Worm (Caenorhabditis elegans) whole organism, L1 larva: ENCODE data around the gene srw-127.

Experiments
- C04F5.9 ChIP-seq: sonication (generic microtip); optimal IDR thresholded peaks from 2 replicates; lab custom pipeline; 2016; ENCODE audit warnings: missing genetic modification characterization, missing compliant biosample characterization
- C16A3.4 ChIP-seq: fragments of 150-350 bp; optimal IDR thresholded peaks from 2 replicates; lab custom pipeline; 2014; ENCODE audit warnings: missing biosample characterization, missing genetic modification characterization
- F16B12.6 ChIP-seq: fragments of 150-350 bp; optimal IDR thresholded peaks from 2 replicates; lab custom pipeline; 2014; ENCODE audit warnings: missing biosample characterization, missing genetic modification characterization
- Y116A8C.19 ChIP-seq: sonication (generic microtip); optimal IDR thresholded peaks from 2 replicates; lab custom pipeline; 2016; ENCODE audit warnings: missing compliant biosample characterization, missing genetic modification characterization, borderline replicate concordance
- aha-1 ChIP-seq: fragments of 150-350 bp; optimal IDR thresholded peaks from 2 replicates; lab custom pipeline; 2014; ENCODE audit warnings: missing biosample characterization, missing genetic modification characterization
- aly-2 ChIP-seq: fragments of 150-350 bp; optimal IDR thresholded peaks from 2 replicates; lab custom pipeline; 2014; ENCODE audit warnings: missing biosample characterization, missing genetic modification characterization
- ceh-63 ChIP-seq: fragments of 200-800 bp; sonication (Bioruptor generic); optimal IDR thresholded peaks from 2 replicates; lab custom pipeline; 2018; ENCODE audit warnings: mild to moderate bottlenecking, missing genetic modification characterization, missing compliant biosample characterization
- ceh-8 ChIP-seq: fragments of 200-800 bp; sonication (Bioruptor generic); optimal IDR thresholded peaks from 2 replicates; lab custom pipeline; 2018; ENCODE audit warnings: mild to moderate bottlenecking, missing genetic modification characterization, moderate library complexity, missing compliant biosample characterization
- ceh-82 ChIP-seq, 3 experiments: fragments of 150-350 bp in 1 of 3; sonication (generic microtip) in 2 of 3; optimal IDR thresholded peaks; 2 replicates each; lab custom pipeline; 2014 to 2017; ENCODE audit warnings: missing biosample characterization in 3 of 3, missing genetic modification characterization in 3 of 3
- ceh-88 ChIP-seq: fragments of 200-800 bp; sonication (Bioruptor generic); IDR thresholded peaks from 2 replicates; pipeline ENCODE4 v1.3.6; 2022; ENCODE audit warnings: missing genetic modification characterization, missing compliant biosample characterization
- dpl-1 ChIP-seq, 3 experiments: fragments of 150-350 bp in 2 of 3; sonication (generic microtip) in 1 of 3; optimal IDR thresholded peaks; 2 replicates each; lab custom pipeline; 2014 to 2017; ENCODE audit warnings: missing biosample characterization in 3 of 3, missing genetic modification characterization in 3 of 3, missing genetic modification reagents in 3 of 3
- dsc-1 ChIP-seq: sonication (generic microtip); optimal IDR thresholded peaks from 2 replicates; lab custom pipeline; 2016; ENCODE audit warnings: mild to moderate bottlenecking, missing genetic modification characterization, missing compliant biosample characterization
- efl-1 ChIP-seq, 4 experiments: fragments of 150-350 bp; optimal IDR thresholded peaks in 3 of 4; peaks in 1 of 4; 1 replicate in 1 of 4; 2 replicates in 3 of 4; lab custom pipeline; 2014; ENCODE audit warnings: missing biosample characterization in 2 of 4, missing genetic modification characterization in 2 of 4, missing genetic modification reagents in 2 of 4
- egl-13 ChIP-seq: sonication (generic microtip); optimal IDR thresholded peaks from 2 replicates; lab custom pipeline; 2016; ENCODE audit warnings: missing genotype, missing genetic modification reagents, missing genetic modification characterization, missing compliant biosample characterization
- fkh-10 ChIP-seq: sonication (generic microtip); optimal IDR thresholded peaks from 2 replicates; lab custom pipeline; 2017; ENCODE audit warnings: missing biosample characterization, missing genetic modification reagents, missing genetic modification characterization
- fkh-8 ChIP-seq: sonication (generic microtip); optimal IDR thresholded peaks from 2 replicates; lab custom pipeline; 2016; ENCODE audit warnings: mild to moderate bottlenecking, missing genetic modification characterization, missing compliant biosample characterization
- grh-1 ChIP-seq: fragments of 200-800 bp; sonication (Bioruptor generic); IDR thresholded peaks from 2 replicates; pipeline ENCODE4 v1.3.6; 2022; ENCODE audit warnings: missing genetic modification reagents, missing genetic modification characterization, missing compliant biosample characterization
- hlh-17 ChIP-seq: fragments of 200-800 bp; sonication (Bioruptor generic); optimal IDR thresholded peaks from 2 replicates; lab custom pipeline; 2018; ENCODE audit warnings: missing genetic modification characterization, mild to moderate bottlenecking, missing compliant biosample characterization, moderate library complexity, borderline replicate concordance
- hpl-2 ChIP-seq: fragments of 150-350 bp; optimal IDR thresholded peaks from 2 replicates; lab custom pipeline; 2014; ENCODE audit warnings: missing biosample characterization, missing genetic modification reagents, missing genetic modification characterization
- isw-1 ChIP-seq: fragments of 200-800 bp; sonication (Bioruptor generic); IDR thresholded peaks from 2 replicates; pipeline ENCODE4 v1.3.6; 2022; ENCODE audit warnings: missing genetic modification characterization, missing compliant biosample characterization
- lin-35 ChIP-seq, 2 experiments: fragments of 150-350 bp; optimal IDR thresholded peaks; 2 replicates each; lab custom pipeline; 2014; ENCODE audit warnings: missing biosample characterization in 2 of 2, missing genetic modification characterization in 2 of 2, missing genetic modification reagents in 2 of 2
- lin-39 ChIP-seq: fragments of 150-350 bp; optimal IDR thresholded peaks from 2 replicates; lab custom pipeline; 2014; ENCODE audit warnings: missing biosample characterization, missing genetic modification reagents, missing genetic modification characterization
- lsy-2 ChIP-seq, 2 experiments: fragments of 150-350 bp; optimal IDR thresholded peaks; 2 replicates each; lab custom pipeline; 2014; ENCODE audit warnings: missing biosample characterization in 2 of 2, missing genetic modification characterization in 2 of 2
- mab-9 ChIP-seq: fragments of 200-800 bp; sonication (Bioruptor generic); IDR thresholded peaks from 2 replicates; pipeline ENCODE4 v1.3.6; 2022; ENCODE audit warnings: missing genetic modification reagents, missing genetic modification characterization, missing compliant biosample characterization
- mdl-1 ChIP-seq, 2 experiments: fragments of 150-350 bp; optimal IDR thresholded peaks; 2 replicates each; lab custom pipeline; 2014 to 2017; ENCODE audit warnings: missing biosample characterization in 2 of 2, missing genetic modification characterization in 2 of 2, inconsistent platforms in 1 of 2
- mep-1 ChIP-seq: fragments of 150-350 bp; optimal IDR thresholded peaks from 2 replicates; lab custom pipeline; 2014; ENCODE audit warnings: missing biosample characterization, missing genetic modification characterization
- nhr-11 ChIP-seq: fragments of 150-350 bp; optimal IDR thresholded peaks from 2 replicates; lab custom pipeline; 2014; ENCODE audit warnings: missing biosample characterization, missing genetic modification characterization
- nhr-20 ChIP-seq: sonication (generic microtip); optimal IDR thresholded peaks from 2 replicates; lab custom pipeline; 2016; ENCODE audit warnings: mild to moderate bottlenecking, missing genetic modification characterization, missing compliant biosample characterization
- nhr-237 ChIP-seq: fragments of 150-350 bp; optimal IDR thresholded peaks from 2 replicates; lab custom pipeline; 2014; ENCODE audit warnings: missing biosample characterization, missing genetic modification characterization
- nhr-28 ChIP-seq: fragments of 150-350 bp; optimal IDR thresholded peaks from 2 replicates; lab custom pipeline; 2014; ENCODE audit warnings: missing biosample characterization, missing genetic modification characterization
- nhr-47 ChIP-seq: sonication (generic microtip); optimal IDR thresholded peaks from 2 replicates; lab custom pipeline; 2016; ENCODE audit warnings: mild to moderate bottlenecking, missing genetic modification characterization, moderate library complexity, missing compliant biosample characterization
- nhr-71 ChIP-seq: sonication (generic microtip); optimal IDR thresholded peaks from 2 replicates; lab custom pipeline; 2016; ENCODE audit warnings: mild to moderate bottlenecking, missing genetic modification characterization, moderate library complexity, missing compliant biosample characterization
- nhr-76 ChIP-seq: sonication (generic microtip); optimal IDR thresholded peaks from 2 replicates; lab custom pipeline; 2017; ENCODE audit warnings: missing biosample characterization, missing genetic modification characterization
- nhr-77 ChIP-seq: fragments of 150-350 bp; optimal IDR thresholded peaks from 2 replicates; lab custom pipeline; 2014; ENCODE audit warnings: missing biosample characterization, missing genetic modification characterization
- nhr-84 ChIP-seq: sonication (generic microtip); optimal IDR thresholded peaks from 2 replicates; lab custom pipeline; 2017; ENCODE audit warnings: missing biosample characterization, missing genetic modification characterization
- nhr-85 ChIP-seq: sonication (generic microtip); peaks from one replicate; lab custom pipeline; 2016; ENCODE audit warnings: missing genetic modification characterization, inconsistent platforms, missing compliant biosample characterization
- nhr-90 ChIP-seq: sonication (generic microtip); optimal IDR thresholded peaks from 2 replicates; lab custom pipeline; 2016; ENCODE audit warnings: mild to moderate bottlenecking, missing genetic modification characterization, missing compliant biosample characterization; ENCODE audit not compliant: poor library complexity
- pag-3 ChIP-seq: sonication (generic microtip); optimal IDR thresholded peaks from 2 replicates; lab custom pipeline; 2017; ENCODE audit warnings: missing genetic modification characterization, mild to moderate bottlenecking, missing compliant biosample characterization, antibody characterized with exemption, borderline replicate concordance; ENCODE audit not compliant: insufficient read depth
- pqm-1 ChIP-seq: sonication (generic microtip); optimal IDR thresholded peaks from 3 replicates; lab custom pipeline; 2017; ENCODE audit warnings: missing biosample characterization, missing genetic modification characterization
- skn-1 ChIP-seq: fragments of 150-350 bp; optimal IDR thresholded peaks from 2 replicates; lab custom pipeline; 2014; ENCODE audit warnings: missing biosample characterization, missing genetic modification characterization
- snpc-4 ChIP-seq: fragments of 150-350 bp; optimal IDR thresholded peaks from 2 replicates; lab custom pipeline; 2014; ENCODE audit warnings: missing biosample characterization, missing genetic modification characterization
- snu-23 ChIP-seq: sonication (generic microtip); optimal IDR thresholded peaks from 2 replicates; lab custom pipeline; 2016; ENCODE audit warnings: missing genetic modification characterization, missing compliant biosample characterization
- sox-4 ChIP-seq: sonication (generic microtip); optimal IDR thresholded peaks from 2 replicates; lab custom pipeline; 2016; ENCODE audit warnings: missing genetic modification characterization, missing compliant biosample characterization
- sptf-1 ChIP-seq: fragments of 150-350 bp; optimal IDR thresholded peaks from 2 replicates; lab custom pipeline; 2014; ENCODE audit warnings: missing biosample characterization, missing genetic modification characterization
- sup-37 ChIP-seq: fragments of 200-800 bp; sonication (Bioruptor generic); optimal IDR thresholded peaks from 2 replicates; lab custom pipeline; 2018; ENCODE audit warnings: mild to moderate bottlenecking, missing genetic modification characterization, missing compliant biosample characterization
- tlp-1 ChIP-seq: fragments of 150-350 bp; optimal IDR thresholded peaks from 2 replicates; lab custom pipeline; 2014; ENCODE audit warnings: missing biosample characterization, missing genetic modification characterization
- unc-130 ChIP-seq: fragments of 150-350 bp; optimal IDR thresholded peaks from 2 replicates; lab custom pipeline; 2017; ENCODE audit warnings: missing biosample characterization, missing genetic modification characterization, inconsistent platforms
- unc-30 ChIP-seq: sonication (generic microtip); optimal IDR thresholded peaks from 2 replicates; lab custom pipeline; 2017; ENCODE audit warnings: missing biosample characterization, missing genetic modification characterization
- unc-62 ChIP-seq: fragments of 150-350 bp; optimal IDR thresholded peaks from 2 replicates; lab custom pipeline; 2014; ENCODE audit warnings: missing biosample characterization, missing genetic modification reagents, missing genetic modification characterization
- unc-98 ChIP-seq: fragments of 200-800 bp; sonication (Bioruptor generic); IDR thresholded peaks from 2 replicates; pipeline ENCODE4 v1.3.6; 2022; ENCODE audit warnings: missing genetic modification characterization, missing compliant biosample characterization
- zag-1 ChIP-seq: fragments of 150-350 bp; optimal IDR thresholded peaks from 2 replicates; lab custom pipeline; 2014; ENCODE audit warnings: missing biosample characterization, missing genetic modification characterization
- ztf-11 ChIP-seq, 2 experiments: sonication (generic microtip); optimal IDR thresholded peaks; 2 replicates each; lab custom pipeline; 2016 to 2017; ENCODE audit warnings: missing genetic modification characterization in 2 of 2, missing biosample characterization in 1 of 2, missing compliant biosample characterization in 1 of 2
- ztf-4 ChIP-seq: fragments of 150-350 bp; optimal IDR thresholded peaks from 2 replicates; lab custom pipeline; 2014; ENCODE audit warnings: missing biosample characterization, missing genetic modification characterization

The srw-127 gene

ce11 chrV:7060396-7060795 lies 47.7 kb downstream of the srw-127 start, which contains the start of the genes Y57E12AL.6 and Y57E12AL.1:
TSS of gene Y57E12AL.6 (minus strand) at chrV:7060470.
TSS of gene Y57E12AL.1 (plus strand) at chrV:7060530.
- TF ChIP-seq mdl-1 (tag; optimal IDR thresholded peaks at IDR 0.05; lab: Kevin White, UChicago) (peak in 1 of 2 experiments; percentile 91), dpl-1 (GFP tag; optimal IDR thresholded peaks at IDR 0.05; lab: Kevin White, UChicago) (peak; percentile 77 to 87 (median 84)), C16A3.4 (peak; percentile 89), nhr-90 (peak; percentile 89), nhr-71 (tag; lab: Kevin White, UChicago) (peak; percentile 90), mep-1 (tag; lab: Kevin White, UChicago) (peak; percentile 92), ztf-4 (peak; percentile 43), C04F5.9 (tag; lab: Kevin White, UChicago) (no peak), unc-98 (GFP tag; lab: Robert Waterston, UW) (no peak), nhr-77 (tag; lab: Kevin White, UChicago) (peak; percentile 49), sox-4 (tag; lab: Kevin White, UChicago) (peak; percentile 61), skn-1 (tag; lab: Kevin White, UChicago) (peak; percentile 96), aha-1 (tag; lab: Kevin White, UChicago) (no peak), snu-23 (GFP tag; lab: Kevin White, UChicago) (peak; percentile 94), fkh-8 (peak; percentile 75), unc-62 (GFP tag; lab: Kevin White, UChicago) (no peak), unc-30 (tag; lab: Kevin White, UChicago) (no peak), nhr-28 (tag; lab: Kevin White, UChicago) (no peak), ceh-82 (tag; optimal IDR thresholded peaks at IDR 0.05; lab: Kevin White, UChicago) (peak; percentile 78 to 88 (median 79)), sup-37 (GFP tag; lab: Kevin White, UChicago) (peak; percentile 29), aly-2 (tag; lab: Kevin White, UChicago) (peak; percentile 61), unc-130 (peak; percentile 89), pag-3 (tag; lab: Kevin White, UChicago) (no peak), isw-1 (GFP tag; lab: Robert Waterston, UW) (peak; percentile 60), tlp-1 (tag; lab: Kevin White, UChicago) (no peak), nhr-76 (no peak), ceh-63 (GFP tag; lab: Kevin White, UChicago) (no peak), hlh-17 (GFP tag; lab: Kevin White, UChicago) (no peak), nhr-47 (tag; lab: Kevin White, UChicago) (peak; percentile 87), lin-35 (GFP tag; optimal IDR thresholded peaks at IDR 0.05; lab: Kevin White, UChicago) (peak; percentile 81 to 92), mab-9 (GFP tag; lab: Robert Waterston, UW) (peak; percentile 46; the same call in 1 of the 2 replicates), zag-1 (no peak), pqm-1 (no peak), ceh-88 (GFP tag; lab: Robert Waterston, UW) (no peak), nhr-237 (tag; lab: Kevin White, UChicago) (peak; percentile 22), F16B12.6 (tag; lab: Kevin White, UChicago) (peak; percentile 41), nhr-85 (tag; lab: Kevin White, UChicago) (peak; percentile 95), lsy-2 (tag; optimal IDR thresholded peaks at IDR 0.05; lab: Kevin White, UChicago) (peak; percentile 83 to 87), Y116A8C.19 (tag; lab: Kevin White, UChicago) (no peak), nhr-84 (tag; lab: Kevin White, UChicago) (no peak), grh-1 (peak; percentile 84), fkh-10 (peak; percentile 30), hpl-2 (GFP tag; lab: Kevin White, UChicago) (peak; percentile 16), egl-13 (tag; lab: Kevin White, UChicago) (peak; percentile 13), dsc-1 (peak; percentile 73), ztf-11 (tag; optimal IDR thresholded peaks at IDR 0.05; lab: Kevin White, UChicago) (no peak), snpc-4 (peak; percentile 89), ceh-8 (GFP tag; lab: Kevin White, UChicago) (peak; percentile 13), lin-39 (peak; percentile 39), efl-1 (optimal IDR thresholded peaks at IDR 0.05; lab: Kevin White, UChicago) (peak; percentile 85 to 86), efl-1 (GFP tag; optimal IDR thresholded peaks at IDR 0.05 in 1 of 2; lab: Kevin White, UChicago) (peak; percentile 81 to 98), nhr-11 (tag; lab: Kevin White, UChicago) (peak; percentile 39), sptf-1 (no peak), nhr-20 (tag; lab: Kevin White, UChicago) (peak; percentile 93)
